Fruit fly (Drosophila melanogaster) S2 (cell line): Measurements from ENCODE around the gene Ddx56.

Source experiments
- CG8478 ChIP-seq: fragments of >200 bp; optimal IDR thresholded peaks from 2 replicates; lab custom pipeline; 2018
- CTCF ChIP-seq, 2 experiments: fragments of >200 bp; optimal IDR thresholded peaks; 2 replicates each; lab custom pipeline; 2018

- TF ChIP-seq CG8478 (no peak), CTCF (optimal IDR thresholded peaks at IDR 0.05; lab: Kevin White, UChicago) (peak; percentile 91 to 95)
Measured at dm6 chrX:21362878-21363277, 24.9 kb downstream of the Ddx56 start, which contains the start of the genes bbx and waw.
